Fruit fly (Drosophila melanogaster): ENCODE results near the gene eag.
A peak's percentile ranks its signal among the peaks of the same experiment; 100 is the strongest.

The eag gene

dm6 chrX:14952845-14953720 lies 2.2 kb upstream of the eag start, which contains the start of gene pdgy:
Gene pdgy, minus strand, starts transcription at chrX:14953532.
- TF ChIP-seq crol (GFP tag; IDR thresholded peaks at IDR 0.05) (peak; percentile 70), CG11723 (GFP tag; optimal IDR thresholded peaks at IDR 0.05) (no peak), otp (GFP tag; IDR thresholded peaks at IDR 0.05) (no peak; the same call in 2 of the 3 replicates), CG7839 (tag; optimal IDR thresholded peaks at IDR 0.05) (no peak), cato (GFP tag; optimal IDR thresholded peaks at IDR 0.05; ENCODE audit: borderline replicate concordance) (no peak), vnd (GFP tag; IDR thresholded peaks at IDR 0.05; ENCODE audit: partially characterized antibody) (no peak), CG7745 (tag; optimal IDR thresholded peaks at IDR 0.05) (no peak), CG8359 (GFP tag; optimal IDR thresholded peaks at IDR 0.05; ENCODE audit: borderline replicate concordance) (no peak), CG8281 (tag; optimal IDR thresholded peaks at IDR 0.05) (no peak), tio (GFP tag; optimal IDR thresholded peaks at IDR 0.05) (no peak), D19A (tag; optimal IDR thresholded peaks at IDR 0.05) (peak; percentile 39), MTF-1 (GFP tag; optimal IDR thresholded peaks at IDR 0.05; ENCODE audit: borderline replicate concordance) (no peak), Vsx1 (GFP tag; optimal IDR thresholded peaks at IDR 0.05) (no peak), HLHmδ (GFP tag; optimal IDR thresholded peaks at IDR 0.05) (peak; percentile 11), kah (GFP tag; optimal IDR thresholded peaks at IDR 0.05) (peak; percentile 25), CG18262 (tag; optimal IDR thresholded peaks at IDR 0.05) (peak; percentile 14), ttk (GFP tag; IDR thresholded peaks at IDR 0.05) (0 out of 2 replicates have a peak, but pooled peaks have one; percentile 14), nerfin-1 (tag; optimal IDR thresholded peaks at IDR 0.05) (no peak), tna (GFP tag; IDR thresholded peaks at IDR 0.05; ENCODE audit: partially characterized antibody) (no peak), dm (GFP tag; optimal IDR thresholded peaks at IDR 0.05) (no peak), CG16863 (GFP tag; optimal IDR thresholded peaks at IDR 0.05) (no peak), Nf-YC (tag; optimal IDR thresholded peaks at IDR 0.05) (no peak), kni (GFP tag; optimal IDR thresholded peaks at IDR 0.05) (peak; percentile 84), lov (optimal IDR thresholded peaks at IDR 0.05) (no peak), lov (GFP tag; IDR thresholded peaks at IDR 0.05) (no peak), nom (GFP tag; optimal IDR thresholded peaks at IDR 0.05) (peak; percentile 100), gfzf (GFP tag; optimal IDR thresholded peaks at IDR 0.05) (no peak), CG9727 (GFP tag; optimal IDR thresholded peaks at IDR 0.05) (peak; percentile 10), Ssrp (tag; optimal IDR thresholded peaks at IDR 0.05) (no peak), sob (GFP tag; IDR thresholded peaks at IDR 0.05) (no peak), CG9437 (GFP tag; optimal IDR thresholded peaks at IDR 0.05) (peak; percentile 51), Rfx (GFP tag; IDR thresholded peaks at IDR 0.05) (peak; percentile 30; the same call in 1 of the 2 replicates), CG10431 (GFP tag; optimal IDR thresholded peaks at IDR 0.05) (peak; percentile 40), her (GFP tag; optimal IDR thresholded peaks at IDR 0.05) (peak; percentile 12), NfI (GFP tag; optimal IDR thresholded peaks at IDR 0.05) (no peak), bcd (GFP tag; optimal IDR thresholded peaks at IDR 0.05) (no peak), CG17361 (GFP tag; IDR thresholded peaks at IDR 0.05) (peak; percentile 54; the same call in 1 of the 3 replicates), Trl (optimal IDR thresholded peaks at IDR 0.05) (peak; percentile 34 to 68), Trl (GFP tag; optimal IDR thresholded peaks at IDR 0.05) (no peak), CoRest (tag; optimal IDR thresholded peaks at IDR 0.05) (no peak), Hmx (GFP tag; optimal IDR thresholded peaks at IDR 0.05) (no peak), lab (GFP tag; optimal IDR thresholded peaks at IDR 0.05) (peak; percentile 49), Drgx (GFP tag; IDR thresholded peaks at IDR 0.05) (peak; percentile 50), pros (GFP tag; optimal IDR thresholded peaks at IDR 0.05) (peak; percentile 95), ken (GFP tag; IDR thresholded peaks at IDR 0.05) (no peak), CG18011 (GFP tag; optimal IDR thresholded peaks at IDR 0.05) (no peak), abd-A (tag; optimal IDR thresholded peaks at IDR 0.05) (peak; percentile 60), scrt (GFP tag; optimal IDR thresholded peaks at IDR 0.05) (peak; percentile 23)
